Worm (Caenorhabditis elegans) whole organism, L1 larva: ENCODE measurements around the gene eef-1B.1.
A peak's percentile ranks its signal among the peaks of the same experiment; 100 is the strongest.

Source experiments
- C04F5.9 ChIP-seq: sonication (generic microtip); optimal IDR thresholded peaks from 2 replicates; lab custom pipeline; 2016; ENCODE audit warnings: missing genetic modification characterization, missing compliant biosample characterization
- C34B4.2 ChIP-seq: sonication (generic microtip); optimal IDR thresholded peaks from 2 replicates; lab custom pipeline; 2017; ENCODE audit warnings: mild to moderate bottlenecking, missing genetic modification characterization, missing compliant biosample characterization
- aha-1 ChIP-seq: fragments of 150-350 bp; optimal IDR thresholded peaks from 2 replicates; lab custom pipeline; 2014; ENCODE audit warnings: missing biosample characterization, missing genetic modification characterization
- aly-2 ChIP-seq: fragments of 150-350 bp; optimal IDR thresholded peaks from 2 replicates; lab custom pipeline; 2014; ENCODE audit warnings: missing biosample characterization, missing genetic modification characterization
- blmp-1 ChIP-seq: fragments of 150-350 bp; optimal IDR thresholded peaks from 2 replicates; lab custom pipeline; 2014; ENCODE audit warnings: missing biosample characterization, missing genetic modification characterization
- ceh-63 ChIP-seq: fragments of 200-800 bp; sonication (Bioruptor generic); optimal IDR thresholded peaks from 2 replicates; lab custom pipeline; 2018; ENCODE audit warnings: mild to moderate bottlenecking, missing genetic modification characterization, missing compliant biosample characterization
- ceh-8 ChIP-seq: fragments of 200-800 bp; sonication (Bioruptor generic); optimal IDR thresholded peaks from 2 replicates; lab custom pipeline; 2018; ENCODE audit warnings: mild to moderate bottlenecking, missing genetic modification characterization, moderate library complexity, missing compliant biosample characterization
- ceh-82 ChIP-seq, 3 experiments: fragments of 150-350 bp in 1 of 3; sonication (generic microtip) in 2 of 3; optimal IDR thresholded peaks; 2 replicates each; lab custom pipeline; 2014 to 2017; ENCODE audit warnings: missing biosample characterization in 3 of 3, missing genetic modification characterization in 3 of 3
- ceh-88 ChIP-seq: fragments of 200-800 bp; sonication (Bioruptor generic); IDR thresholded peaks from 2 replicates; pipeline ENCODE4 v1.3.6; 2022; ENCODE audit warnings: missing genetic modification characterization, missing compliant biosample characterization
- ceh-90 ChIP-seq: sonication (generic microtip); optimal IDR thresholded peaks from 2 replicates; lab custom pipeline; 2016; ENCODE audit warnings: missing genetic modification characterization, missing compliant biosample characterization
- efl-1 ChIP-seq, 4 experiments: fragments of 150-350 bp; optimal IDR thresholded peaks in 3 of 4; peaks in 1 of 4; 1 replicate in 1 of 4; 2 replicates in 3 of 4; lab custom pipeline; 2014; ENCODE audit warnings: missing biosample characterization in 2 of 4, missing genetic modification characterization in 2 of 4, missing genetic modification reagents in 2 of 4
- efl-3 ChIP-seq: fragments of 200-800 bp; sonication (Bioruptor generic); optimal IDR thresholded peaks from 2 replicates; lab custom pipeline; 2018; ENCODE audit warnings: mild to moderate bottlenecking, missing genetic modification characterization, missing compliant biosample characterization
- egl-27 ChIP-seq, 2 experiments: fragments of 150-350 bp in 1 of 2; sonication (generic microtip); optimal IDR thresholded peaks; 3 replicates each; lab custom pipeline; 2017 to 2018; ENCODE audit warnings: missing biosample characterization in 2 of 2, missing genetic modification characterization in 2 of 2, missing genetic modification reagents in 2 of 2
- elt-2 ChIP-seq: sonication (generic microtip); optimal IDR thresholded peaks from 2 replicates; lab custom pipeline; 2016; ENCODE audit warnings: missing genetic modification characterization, mild to moderate bottlenecking, inconsistent platforms, missing compliant biosample characterization, missing genetic modification reagents
- fkh-10 ChIP-seq: sonication (generic microtip); optimal IDR thresholded peaks from 2 replicates; lab custom pipeline; 2017; ENCODE audit warnings: missing biosample characterization, missing genetic modification reagents, missing genetic modification characterization
- fkh-8 ChIP-seq: sonication (generic microtip); optimal IDR thresholded peaks from 2 replicates; lab custom pipeline; 2016; ENCODE audit warnings: mild to moderate bottlenecking, missing genetic modification characterization, missing compliant biosample characterization
- grh-1 ChIP-seq: fragments of 200-800 bp; sonication (Bioruptor generic); IDR thresholded peaks from 2 replicates; pipeline ENCODE4 v1.3.6; 2022; ENCODE audit warnings: missing genetic modification reagents, missing genetic modification characterization, missing compliant biosample characterization
- hlh-17 ChIP-seq: fragments of 200-800 bp; sonication (Bioruptor generic); optimal IDR thresholded peaks from 2 replicates; lab custom pipeline; 2018; ENCODE audit warnings: missing genetic modification characterization, mild to moderate bottlenecking, missing compliant biosample characterization, moderate library complexity, borderline replicate concordance
- hpl-2 ChIP-seq: fragments of 150-350 bp; optimal IDR thresholded peaks from 2 replicates; lab custom pipeline; 2014; ENCODE audit warnings: missing biosample characterization, missing genetic modification reagents, missing genetic modification characterization
- irx-1 ChIP-seq: sonication (generic microtip); optimal IDR thresholded peaks from 2 replicates; lab custom pipeline; 2016; ENCODE audit warnings: missing genetic modification characterization, missing compliant biosample characterization
- isw-1 ChIP-seq: fragments of 200-800 bp; sonication (Bioruptor generic); IDR thresholded peaks from 2 replicates; pipeline ENCODE4 v1.3.6; 2022; ENCODE audit warnings: missing genetic modification characterization, missing compliant biosample characterization
- jun-1 ChIP-seq: fragments of 150-350 bp; optimal IDR thresholded peaks from 2 replicates; lab custom pipeline; 2014; ENCODE audit warnings: missing biosample characterization, missing genetic modification reagents, missing genetic modification characterization
- lin-15B ChIP-seq: fragments of 150-350 bp; sonication (generic microtip); optimal IDR thresholded peaks from 3 replicates; lab custom pipeline; 2014; ENCODE audit warnings: missing biosample characterization, missing genetic modification characterization
- mef-2 ChIP-seq: fragments of 150-350 bp; optimal IDR thresholded peaks from 2 replicates; lab custom pipeline; 2014; ENCODE audit warnings: missing biosample characterization, missing genetic modification characterization
- mep-1 ChIP-seq: fragments of 150-350 bp; optimal IDR thresholded peaks from 2 replicates; lab custom pipeline; 2014; ENCODE audit warnings: missing biosample characterization, missing genetic modification characterization
- nhr-11 ChIP-seq: fragments of 150-350 bp; optimal IDR thresholded peaks from 2 replicates; lab custom pipeline; 2014; ENCODE audit warnings: missing biosample characterization, missing genetic modification characterization
- nhr-19 ChIP-seq: fragments of 200-800 bp; sonication (Bioruptor generic); conservative IDR thresholded peaks from 2 replicates; pipeline ENCODE4 v1.3.6; 2022; ENCODE audit warnings: missing genetic modification characterization, missing compliant biosample characterization
- nhr-237 ChIP-seq: fragments of 150-350 bp; optimal IDR thresholded peaks from 2 replicates; lab custom pipeline; 2014; ENCODE audit warnings: missing biosample characterization, missing genetic modification characterization
- nhr-28 ChIP-seq: fragments of 150-350 bp; optimal IDR thresholded peaks from 2 replicates; lab custom pipeline; 2014; ENCODE audit warnings: missing biosample characterization, missing genetic modification characterization
- nhr-47 ChIP-seq: sonication (generic microtip); optimal IDR thresholded peaks from 2 replicates; lab custom pipeline; 2016; ENCODE audit warnings: mild to moderate bottlenecking, missing genetic modification characterization, moderate library complexity, missing compliant biosample characterization
- nhr-90 ChIP-seq: sonication (generic microtip); optimal IDR thresholded peaks from 2 replicates; lab custom pipeline; 2016; ENCODE audit warnings: mild to moderate bottlenecking, missing genetic modification characterization, missing compliant biosample characterization; ENCODE audit not compliant: poor library complexity
- pag-3 ChIP-seq: sonication (generic microtip); optimal IDR thresholded peaks from 2 replicates; lab custom pipeline; 2017; ENCODE audit warnings: missing genetic modification characterization, mild to moderate bottlenecking, missing compliant biosample characterization, antibody characterized with exemption, borderline replicate concordance; ENCODE audit not compliant: insufficient read depth
- rnt-1 ChIP-seq: sonication (generic microtip); optimal IDR thresholded peaks from 2 replicates; lab custom pipeline; 2016; ENCODE audit warnings: mild to moderate bottlenecking, missing genetic modification characterization, moderate library complexity, missing compliant biosample characterization
- snu-23 ChIP-seq: sonication (generic microtip); optimal IDR thresholded peaks from 2 replicates; lab custom pipeline; 2016; ENCODE audit warnings: missing genetic modification characterization, missing compliant biosample characterization
- sox-4 ChIP-seq: sonication (generic microtip); optimal IDR thresholded peaks from 2 replicates; lab custom pipeline; 2016; ENCODE audit warnings: missing genetic modification characterization, missing compliant biosample characterization
- sup-37 ChIP-seq: fragments of 200-800 bp; sonication (Bioruptor generic); optimal IDR thresholded peaks from 2 replicates; lab custom pipeline; 2018; ENCODE audit warnings: mild to moderate bottlenecking, missing genetic modification characterization, missing compliant biosample characterization
- swsn-7 ChIP-seq: sonication (generic microtip); optimal IDR thresholded peaks from 2 replicates; lab custom pipeline; 2016; ENCODE audit warnings: missing genetic modification characterization, missing compliant biosample characterization
- tbx-2 ChIP-seq: sonication (generic microtip); optimal IDR thresholded peaks from 2 replicates; lab custom pipeline; 2016; ENCODE audit warnings: missing genetic modification characterization, missing compliant biosample characterization
- tlp-1 ChIP-seq: fragments of 150-350 bp; optimal IDR thresholded peaks from 2 replicates; lab custom pipeline; 2014; ENCODE audit warnings: missing biosample characterization, missing genetic modification characterization
- unc-130 ChIP-seq: fragments of 150-350 bp; optimal IDR thresholded peaks from 2 replicates; lab custom pipeline; 2017; ENCODE audit warnings: missing biosample characterization, missing genetic modification characterization, inconsistent platforms
- unc-62 ChIP-seq: fragments of 150-350 bp; optimal IDR thresholded peaks from 2 replicates; lab custom pipeline; 2014; ENCODE audit warnings: missing biosample characterization, missing genetic modification reagents, missing genetic modification characterization
- unc-86 ChIP-seq: sonication (generic microtip); optimal IDR thresholded peaks from 2 replicates; lab custom pipeline; 2016; ENCODE audit warnings: missing genetic modification characterization, missing compliant biosample characterization
- xbp-1 ChIP-seq: sonication (generic microtip); optimal IDR thresholded peaks from 2 replicates; lab custom pipeline; 2016; ENCODE audit warnings: missing genetic modification characterization, missing compliant biosample characterization
- zag-1 ChIP-seq: fragments of 150-350 bp; optimal IDR thresholded peaks from 2 replicates; lab custom pipeline; 2014; ENCODE audit warnings: missing biosample characterization, missing genetic modification characterization
- zip-4 ChIP-seq: fragments of 200-800 bp; sonication (Bioruptor generic); optimal IDR thresholded peaks from 2 replicates; lab custom pipeline; 2018; ENCODE audit warnings: mild to moderate bottlenecking, missing genetic modification characterization, moderate library complexity, missing compliant biosample characterization

eef-1B.1 gene

ce11 chrIII:7958085-7958484, 15.1 kb downstream of the eef-1B.1 start, which contains the start of gene C29E4.11 (continued):
- peak; percentile 11 for TF ChIP-seq swsn-7 (tag; lab: Kevin White, UChicago)
- no peak for TF ChIP-seq ceh-63 (GFP tag; lab: Kevin White, UChicago)
- peak; percentile 28 for TF ChIP-seq mep-1 (tag; lab: Kevin White, UChicago)
- TF ChIP-seq nhr-11 (tag; lab: Kevin White, UChicago) = no peak
- TF ChIP-seq aly-2 = no peak
- no peak for TF ChIP-seq unc-62 (GFP tag; lab: Kevin White, UChicago)
- TF ChIP-seq zip-4 (GFP tag; lab: Kevin White, UChicago) = no peak
- TF ChIP-seq mef-2 (tag; lab: Kevin White, UChicago) = no peak
- TF ChIP-seq snu-23 (GFP tag; lab: Kevin White, UChicago) = peak; percentile 41
- TF ChIP-seq blmp-1 (tag; lab: Kevin White, UChicago) = peak; percentile 2

- no peak for TF ChIP-seq efl-1 (optimal IDR thresholded peaks at IDR 0.05; lab: Kevin White, UChicago)
- peak in 1 of 2 experiments; percentile 43 for TF ChIP-seq efl-1 (GFP tag; optimal IDR thresholded peaks at IDR 0.05 in 1 of 2; lab: Kevin White, UChicago)
- TF ChIP-seq nhr-90 (tag; lab: Kevin White, UChicago) = no peak
Observed at ce11 chrIII:7956965-7957364, 16.2 kb downstream of the eef-1B.1 start, which contains the start of gene C29E4.9. C29E4.9 (minus strand) TSS chrIII:7957065.

ce11 chrIII:7953208-7953607, 20.0 kb downstream of the eef-1B.1 start, which contains the start of gene let-754:
let-754 (minus strand) TSS chrIII:7953308.
- TF ChIP-seq tlp-1 (tag; lab: Kevin White, UChicago) (no peak), zag-1 (tag; lab: Kevin White, UChicago) (no peak), mep-1 (tag; lab: Kevin White, UChicago) (no peak), rnt-1 (tag; lab: Kevin White, UChicago) (no peak), pag-3 (no peak), blmp-1 (tag; lab: Kevin White, UChicago) (no peak), hpl-2 (GFP tag; lab: Kevin White, UChicago) (no peak), elt-2 (tag; lab: Kevin White, UChicago) (no peak), aha-1 (tag; lab: Kevin White, UChicago) (no peak), isw-1 (no peak), efl-3 (no peak)

ce11 chrIII:7952077-7952765, 21.0 kb downstream of the eef-1B.1 start, which contains the start of gene C29E4.15:
C29E4.15 (plus strand) TSS chrIII:7952623.
- TF ChIP-seq grh-1 (no peak), nhr-47 (tag; lab: Kevin White, UChicago) (peak; percentile 58), nhr-90 (tag; lab: Kevin White, UChicago) (no peak), fkh-10 (GFP tag; lab: Kevin White, UChicago) (no peak), irx-1 (tag; lab: Kevin White, UChicago) (no peak), unc-130 (tag; lab: Kevin White, UChicago) (no peak), nhr-19 (peak; percentile 52), efl-3 (no peak), xbp-1 (tag; lab: Kevin White, UChicago) (peak; percentile 37), blmp-1 (tag; lab: Kevin White, UChicago) (peak; percentile 64), nhr-237 (no peak), swsn-7 (tag; lab: Kevin White, UChicago) (peak; percentile 47), zip-4 (GFP tag; lab: Kevin White, UChicago) (no peak), tbx-2 (tag; lab: Kevin White, UChicago) (peak; percentile 21), fkh-8 (tag; lab: Kevin White, UChicago) (peak; percentile 29), lin-15B (peak; percentile 17), ceh-82 (tag; optimal IDR thresholded peaks at IDR 0.05; lab: Kevin White, UChicago) (peak in 1 of 3 experiments; percentile 43), hlh-17 (GFP tag; lab: Kevin White, UChicago) (no peak), tlp-1 (tag; lab: Kevin White, UChicago) (no peak), unc-86 (tag; lab: Kevin White, UChicago) (peak; percentile 40), C04F5.9 (tag; lab: Kevin White, UChicago) (no peak), sox-4 (tag; lab: Kevin White, UChicago) (no peak), ceh-88 (GFP tag; lab: Robert Waterston, UW) (no peak), ceh-8 (no peak), C34B4.2 (tag; lab: Kevin White, UChicago) (no peak), egl-27 (tag; optimal IDR thresholded peaks at IDR 0.05; lab: Kevin White, UChicago) (no peak), ceh-90 (no peak), nhr-28 (tag; lab: Kevin White, UChicago) (no peak), sup-37 (GFP tag; lab: Kevin White, UChicago) (no peak), jun-1 (no peak)
